Fruit fly (Drosophila melanogaster) whole organism, embryonic: ENCODE data around the gene svr.
A peak's percentile ranks its signal among the peaks of the same experiment; 100 is the strongest.

Experiments used
- BtbVII ChIP-seq: fragments of 200-800 bp; sonication (Bioruptor generic); optimal IDR thresholded peaks from 3 replicates; lab custom pipeline; 2017; ENCODE audit warnings: missing biosample characterization, mild to moderate bottlenecking, missing genetic modification characterization
- CG10209 ChIP-seq: fragments of 200-800 bp; sonication (Bioruptor generic); optimal IDR thresholded peaks from 3 replicates; lab custom pipeline; 2017; ENCODE audit warnings: missing biosample characterization, mild to moderate bottlenecking, missing genetic modification characterization, missing genetic modification reagents
- CG10267 ChIP-seq: fragments of 200-800 bp; sonication (Bioruptor generic); optimal IDR thresholded peaks from 2 replicates; lab custom pipeline; 2018; ENCODE audit warnings: missing biosample characterization, mild to moderate bottlenecking, missing genetic modification characterization, moderate library complexity
- CG10321 ChIP-seq: fragments of 200-800 bp; sonication (Bioruptor generic); IDR thresholded peaks from 2 replicates; pipeline ENCODE4 v1.3.6; 2022; ENCODE audit warnings: missing biosample characterization, missing genetic modification characterization
- CG11560 ChIP-seq: fragments of 200-800 bp; sonication (Bioruptor generic); IDR thresholded peaks from 3 replicates; pipeline ENCODE4 v1.3.6; 2022; ENCODE audit warnings: missing biosample characterization, missing genetic modification characterization
- CG11696 ChIP-seq: fragments of 200-800 bp; sonication (Bioruptor generic); IDR thresholded peaks from 2 replicates; pipeline ENCODE4 v1.3.6; 2022; ENCODE audit warnings: missing biosample characterization, missing genetic modification characterization
- CG12071 ChIP-seq: fragments of 200-800 bp; sonication (Bioruptor generic); optimal IDR thresholded peaks from 3 replicates; lab custom pipeline; 2018; ENCODE audit warnings: missing biosample characterization, mild to moderate bottlenecking, missing genetic modification characterization
- CG12299 ChIP-seq: fragments of 200-800 bp; sonication (Bioruptor generic); optimal IDR thresholded peaks from 2 replicates; lab custom pipeline; 2018; ENCODE audit warnings: missing biosample characterization, mild to moderate bottlenecking, missing genetic modification characterization
- CG13296 ChIP-seq: fragments of 200-800 bp; sonication (Bioruptor generic); optimal IDR thresholded peaks from 3 replicates; lab custom pipeline; 2018; ENCODE audit warnings: missing biosample characterization, mild to moderate bottlenecking, missing genetic modification characterization
- CG13894 ChIP-seq: fragments of 200-800 bp; sonication (Bioruptor generic); optimal IDR thresholded peaks from 3 replicates; lab custom pipeline; 2018; ENCODE audit warnings: missing biosample characterization, mild to moderate bottlenecking, missing genetic modification characterization, moderate library complexity
- CG14050 ChIP-seq: fragments of 200-800 bp; sonication (Bioruptor generic); IDR thresholded peaks from 3 replicates; pipeline ENCODE4 v1.3.6; 2022; ENCODE audit warnings: missing biosample characterization, missing genetic modification characterization
- CG14667 ChIP-seq: fragments of 200-800 bp; sonication (Bioruptor generic); IDR thresholded peaks from 2 replicates; pipeline ENCODE4 v1.3.6; 2022; ENCODE audit warnings: missing biosample characterization, missing genetic modification characterization
- CG14710 ChIP-seq: fragments of 200-800 bp; sonication (Bioruptor generic); optimal IDR thresholded peaks from 3 replicates; lab custom pipeline; 2019; ENCODE audit warnings: missing biosample characterization, mild to moderate bottlenecking, missing genetic modification characterization, moderate library complexity
- CG16815 ChIP-seq: fragments of 200-800 bp; sonication (Bioruptor generic); optimal IDR thresholded peaks from 3 replicates; lab custom pipeline; 2017; ENCODE audit warnings: missing biosample characterization, mild to moderate bottlenecking, missing genetic modification characterization
- CG2129 ChIP-seq: fragments of 200-800 bp; sonication (Bioruptor generic); IDR thresholded peaks from 2 replicates; pipeline ENCODE4 v1.3.6; 2022; ENCODE audit warnings: missing biosample characterization, missing genetic modification characterization; ENCODE audit not compliant: partially characterized antibody
- CG6254 ChIP-seq: fragments of 200-800 bp; sonication (Bioruptor generic); optimal IDR thresholded peaks from 3 replicates; lab custom pipeline; 2017; ENCODE audit warnings: mild to moderate bottlenecking, missing biosample characterization, missing genetic modification reagents, missing genetic modification characterization
- CG6813 ChIP-seq: fragments of 200-800 bp; sonication (Bioruptor generic); optimal IDR thresholded peaks from 2 replicates; lab custom pipeline; 2017; ENCODE audit warnings: missing biosample characterization, missing genetic modification characterization, mild to moderate bottlenecking, moderate library complexity, missing genetic modification reagents
- CG7786 ChIP-seq: fragments of 200-800 bp; sonication (Bioruptor generic); optimal IDR thresholded peaks from 2 replicates; lab custom pipeline; 2016; ENCODE audit warnings: missing biosample characterization, missing genetic modification characterization
- CG9797 ChIP-seq: fragments of 200-800 bp; sonication (Bioruptor generic); optimal IDR thresholded peaks from 3 replicates; lab custom pipeline; 2018; ENCODE audit warnings: missing biosample characterization, mild to moderate bottlenecking, missing genetic modification characterization
- Dad ChIP-seq: fragments of 200-800 bp; sonication (Bioruptor generic); optimal IDR thresholded peaks from 3 replicates; lab custom pipeline; 2016; ENCODE audit warnings: missing biosample characterization, missing genetic modification characterization
- Dfd ChIP-seq, 2 experiments: fragments of >200 bp; optimal IDR thresholded peaks; 2 replicates each; lab custom pipeline; 2017; ENCODE audit warnings: missing biosample characterization in 2 of 2, missing genetic modification characterization in 2 of 2
- Hand ChIP-seq: fragments of 200-800 bp; sonication (Bioruptor generic); optimal IDR thresholded peaks from 2 replicates; lab custom pipeline; 2017; ENCODE audit warnings: mild to moderate bottlenecking, missing biosample characterization, missing genetic modification reagents, missing genetic modification characterization
- Jarid2 ChIP-seq: fragments of 200-800 bp; sonication (Bioruptor generic); optimal IDR thresholded peaks from 3 replicates; lab custom pipeline; 2017; ENCODE audit warnings: mild to moderate bottlenecking, missing biosample characterization, missing genetic modification reagents, missing genetic modification characterization
- Lim3 ChIP-seq: fragments of 200-800 bp; sonication (Bioruptor generic); IDR thresholded peaks from 2 replicates; pipeline ENCODE4 v1.3.6; 2022; ENCODE audit warnings: missing biosample characterization, missing genetic modification characterization
- Lpt ChIP-seq: fragments of >200 bp; optimal IDR thresholded peaks from 2 replicates; lab custom pipeline; 2018; ENCODE audit warnings: missing biosample characterization, missing genetic modification characterization
- Myb ChIP-seq: fragments of 200-800 bp; sonication (Bioruptor generic); optimal IDR thresholded peaks from 2 replicates; lab custom pipeline; 2016; ENCODE audit warnings: missing biosample characterization, missing genetic modification characterization
- Ptx1 ChIP-seq: fragments of 200-800 bp; sonication (Bioruptor generic); IDR thresholded peaks from 2 replicates; pipeline ENCODE4 v1.3.6; 2022; ENCODE audit warnings: missing biosample characterization, missing genetic modification characterization
- Spps ChIP-seq: fragments of 200-800 bp; sonication (Bioruptor generic); optimal IDR thresholded peaks from 2 replicates; lab custom pipeline; 2018; ENCODE audit warnings: missing biosample characterization, mild to moderate bottlenecking, missing genetic modification characterization
- Ssrp ChIP-seq: fragments of 200-800 bp; sonication (Bioruptor generic); optimal IDR thresholded peaks from 2 replicates; lab custom pipeline; 2018; ENCODE audit warnings: missing biosample characterization, mild to moderate bottlenecking, missing genetic modification characterization, moderate library complexity
- YL-1 ChIP-seq: fragments of 200-800 bp; sonication (Bioruptor generic); optimal IDR thresholded peaks from 3 replicates; lab custom pipeline; 2017; ENCODE audit warnings: missing biosample characterization, mild to moderate bottlenecking, missing genetic modification characterization
- cg ChIP-seq: fragments of 200-800 bp; sonication (Bioruptor generic); optimal IDR thresholded peaks from 3 replicates; lab custom pipeline; 2019; ENCODE audit warnings: missing biosample characterization, mild to moderate bottlenecking, missing genetic modification characterization, moderate library complexity
- disco-r ChIP-seq: fragments of 200-800 bp; sonication (Bioruptor generic); optimal IDR thresholded peaks from 2 replicates; lab custom pipeline; 2016; ENCODE audit warnings: missing biosample characterization, missing genetic modification characterization
- fd96Cb ChIP-seq: fragments of 200-800 bp; sonication (Bioruptor generic); optimal IDR thresholded peaks from 2 replicates; lab custom pipeline; 2018; ENCODE audit warnings: missing biosample characterization, mild to moderate bottlenecking, missing genetic modification characterization, moderate library complexity
- ftz-f1 ChIP-seq: fragments of 200-800 bp; sonication (Bioruptor generic); optimal IDR thresholded peaks from 2 replicates; lab custom pipeline; 2016; ENCODE audit warnings: missing biosample characterization, missing genetic modification characterization
- gro ChIP-seq: fragments of 200-800 bp; sonication (Bioruptor generic); optimal IDR thresholded peaks from 2 replicates; lab custom pipeline; 2016; ENCODE audit warnings: missing biosample characterization, missing genetic modification characterization
- gsb-n ChIP-seq: fragments of 200-800 bp; sonication (Bioruptor generic); optimal IDR thresholded peaks from 3 replicates; lab custom pipeline; 2018; ENCODE audit warnings: missing biosample characterization, mild to moderate bottlenecking, missing genetic modification characterization
- hbn ChIP-seq: fragments of 200-800 bp; sonication (Bioruptor generic); IDR thresholded peaks from 2 replicates; pipeline ENCODE4 v1.3.6; 2022; ENCODE audit warnings: missing biosample characterization, missing genetic modification characterization; ENCODE audit not compliant: partially characterized antibody
- insv ChIP-seq, 2 experiments: fragments of 200-800 bp; sonication (Bioruptor generic); optimal IDR thresholded peaks; 3 replicates each; lab custom pipeline; 2016 to 2018; ENCODE audit warnings: missing biosample characterization in 2 of 2, missing genetic modification characterization in 2 of 2
- inv ChIP-seq: fragments of 200-800 bp; sonication (Bioruptor generic); IDR thresholded peaks from 2 replicates; pipeline ENCODE4 v1.3.6; 2022; ENCODE audit warnings: missing biosample characterization, missing genetic modification characterization; ENCODE audit not compliant: partially characterized antibody
- kah ChIP-seq: fragments of 200-800 bp; sonication (Bioruptor generic); optimal IDR thresholded peaks from 2 replicates; lab custom pipeline; 2018; ENCODE audit warnings: missing biosample characterization, mild to moderate bottlenecking, missing genetic modification characterization
- pho ChIP-seq: fragments of 200-800 bp; sonication (Bioruptor generic); optimal IDR thresholded peaks from 2 replicates; lab custom pipeline; 2016; ENCODE audit warnings: missing biosample characterization, missing genetic modification characterization
- phol ChIP-seq: fragments of 200-800 bp; sonication (Bioruptor generic); optimal IDR thresholded peaks from 3 replicates; lab custom pipeline; 2018; ENCODE audit warnings: missing biosample characterization, mild to moderate bottlenecking, missing genetic modification characterization, moderate library complexity
- row ChIP-seq: fragments of 200-800 bp; sonication (Bioruptor generic); IDR thresholded peaks from 3 replicates; pipeline ENCODE4 v1.3.6; 2022; ENCODE audit warnings: missing biosample characterization, missing genetic modification characterization
- sens ChIP-seq: fragments of 200-800 bp; sonication (Bioruptor generic); peaks from one replicate; lab custom pipeline; 2016; ENCODE audit warnings: missing biosample characterization, missing genetic modification characterization
- trem ChIP-seq: fragments of 200-800 bp; optimal IDR thresholded peaks from 3 replicates; lab custom pipeline; 2019; ENCODE audit warnings: missing biosample characterization, mild to moderate bottlenecking, missing genetic modification characterization, moderate library complexity
- trh ChIP-seq: fragments of 200-800 bp; sonication (Bioruptor generic); optimal IDR thresholded peaks from 2 replicates; lab custom pipeline; 2016; ENCODE audit warnings: missing biosample characterization, missing genetic modification characterization
- twi ChIP-seq: fragments of 200-800 bp; optimal IDR thresholded peaks from 2 replicates; lab custom pipeline; 2019; ENCODE audit warnings: missing biosample characterization, mild to moderate bottlenecking, missing genetic modification characterization, moderate library complexity
- usp ChIP-seq: fragments of >200 bp; optimal IDR thresholded peaks from 2 replicates; lab custom pipeline; 2017; ENCODE audit warnings: missing biosample characterization, missing genetic modification characterization
- vnd ChIP-seq: fragments of 200-800 bp; sonication (Bioruptor generic); IDR thresholded peaks from 3 replicates; pipeline ENCODE4 v1.3.6; 2022; ENCODE audit warnings: missing biosample characterization, missing genetic modification characterization; ENCODE audit not compliant: partially characterized antibody

Gene svr

dm6 chrX:493445-494190 lies 2.6 kb upstream of the svr start, which contains the start of gene CG17896 (continued):
- TF ChIP-seq Ssrp (tag; lab: Kevin White, UChicago) (peak; percentile 92), phol (tag; lab: Kevin White, UChicago) (peak; percentile 93), Lpt (GFP tag; lab: Kevin White, UChicago) (no peak), Spps (peak; percentile 74), Hand (GFP tag; lab: Kevin White, UChicago) (peak; percentile 95), Dad (GFP tag; lab: Kevin White, UChicago) (peak; percentile 98), gsb-n (tag; lab: Kevin White, UChicago) (peak; percentile 88), Lim3 (peak; percentile 94), Dfd (GFP tag; optimal IDR thresholded peaks at IDR 0.05; lab: Kevin White, UChicago) (no peak), CG10209 (peak; percentile 98), CG14710 (tag; lab: Kevin White, UChicago) (peak; percentile 76), CG6813 (GFP tag; lab: Kevin White, UChicago) (peak; percentile 97), Ptx1 (GFP tag; lab: Robert Waterston, UW) (peak; percentile 98), BtbVII (GFP tag; lab: Kevin White, UChicago) (peak; percentile 97), YL-1 (GFP tag; lab: Kevin White, UChicago) (peak; percentile 39), Myb (GFP tag; lab: Kevin White, UChicago) (peak; percentile 94), insv (GFP tag; optimal IDR thresholded peaks at IDR 0.05; lab: Kevin White, UChicago) (peak; percentile 35 to 67), CG7786 (GFP tag; lab: Kevin White, UChicago) (peak; percentile 99), inv (GFP tag; lab: Robert Waterston, UW) (no peak), gro (GFP tag; lab: Kevin White, UChicago) (peak; percentile 99), usp (GFP tag; lab: Kevin White, UChicago) (no peak), sens (GFP tag; lab: Kevin White, UChicago) (peak; percentile 99), CG12299 (tag; lab: Kevin White, UChicago) (peak; percentile 95), CG10267 (tag; lab: Kevin White, UChicago) (peak; percentile 87), vnd (GFP tag; lab: Robert Waterston, UW) (no peak), hbn (no peak), CG11560 (tag; lab: Robert Waterston, UW) (peak; percentile 94), CG11696 (peak; percentile 90), CG16815 (GFP tag; lab: Kevin White, UChicago) (peak; percentile 96), CG9797 (GFP tag; lab: Kevin White, UChicago) (peak; percentile 44), twi (tag; lab: Kevin White, UChicago) (peak; percentile 89), CG13894 (tag; lab: Kevin White, UChicago) (peak; percentile 97), row (GFP tag; lab: Robert Waterston, UW) (peak; percentile 99), kah (GFP tag; lab: Kevin White, UChicago) (peak; percentile 77), Jarid2 (GFP tag; lab: Kevin White, UChicago) (peak; percentile 83), CG13296 (GFP tag; lab: Kevin White, UChicago) (peak; percentile 97), disco-r (GFP tag; lab: Kevin White, UChicago) (peak; percentile 97), cg (GFP tag; lab: Kevin White, UChicago) (peak; percentile 96), CG12071 (GFP tag; lab: Kevin White, UChicago) (peak; percentile 98), trem (tag; lab: Kevin White, UChicago) (peak; percentile 72), CG10321 (peak; percentile 80), CG2129 (GFP tag; lab: Robert Waterston, UW) (no peak), trh (GFP tag; lab: Kevin White, UChicago) (peak; percentile 96), CG14050 (GFP tag; lab: Robert Waterston, UW) (peak; percentile 95), CG6254 (peak; percentile 86), ftz-f1 (GFP tag; lab: Kevin White, UChicago) (peak; percentile 19), pho (GFP tag; lab: Kevin White, UChicago) (peak; percentile 99), CG14667 (GFP tag; lab: Robert Waterston, UW) (peak; percentile 97), fd96Cb (tag; lab: Kevin White, UChicago) (peak; percentile 95)
